Worm (Caenorhabditis elegans) whole organism, L1 larva: Measurements from ENCODE around the gene srx-78.
A peak's percentile ranks its signal among the peaks of the same experiment; 100 is the strongest.

Source experiments
- F16B12.6 ChIP-seq: fragments of 150-350 bp; optimal IDR thresholded peaks from 2 replicates; lab custom pipeline; 2014; ENCODE audit warnings: missing biosample characterization, missing genetic modification characterization
- alr-1 ChIP-seq: fragments of 200-800 bp; sonication (Bioruptor generic); optimal IDR thresholded peaks from 2 replicates; lab custom pipeline; 2018; ENCODE audit warnings: borderline replicate concordance, mild to moderate bottlenecking, missing genetic modification characterization, missing compliant biosample characterization
- ama-1 ChIP-seq: fragments of 150-350 bp; optimal IDR thresholded peaks from 2 replicates; lab custom pipeline; 2014
- efl-1 ChIP-seq, 4 experiments: fragments of 150-350 bp; optimal IDR thresholded peaks in 3 of 4; peaks in 1 of 4; 1 replicate in 1 of 4; 2 replicates in 3 of 4; lab custom pipeline; 2014; ENCODE audit warnings: missing biosample characterization in 2 of 4, missing genetic modification characterization in 2 of 4, missing genetic modification reagents in 2 of 4
- fos-1 ChIP-seq: fragments of 150-350 bp; optimal IDR thresholded peaks from 2 replicates; lab custom pipeline; 2014; ENCODE audit warnings: missing biosample characterization, missing genetic modification characterization
- lin-14 ChIP-seq: fragments of 200-800 bp; sonication (Bioruptor generic); optimal IDR thresholded peaks from 2 replicates; lab custom pipeline; 2018; ENCODE audit warnings: mild to moderate bottlenecking, missing genetic modification characterization, moderate library complexity, missing compliant biosample characterization
- lsy-2 ChIP-seq, 2 experiments: fragments of 150-350 bp; optimal IDR thresholded peaks; 2 replicates each; lab custom pipeline; 2014; ENCODE audit warnings: missing biosample characterization in 2 of 2, missing genetic modification characterization in 2 of 2
- mep-1 ChIP-seq: fragments of 150-350 bp; optimal IDR thresholded peaks from 2 replicates; lab custom pipeline; 2014; ENCODE audit warnings: missing biosample characterization, missing genetic modification characterization
- nhr-237 ChIP-seq: fragments of 150-350 bp; optimal IDR thresholded peaks from 2 replicates; lab custom pipeline; 2014; ENCODE audit warnings: missing biosample characterization, missing genetic modification characterization
- tbx-2 ChIP-seq: sonication (generic microtip); optimal IDR thresholded peaks from 2 replicates; lab custom pipeline; 2016; ENCODE audit warnings: missing genetic modification characterization, missing compliant biosample characterization
- unc-62 ChIP-seq: fragments of 150-350 bp; optimal IDR thresholded peaks from 2 replicates; lab custom pipeline; 2014; ENCODE audit warnings: missing biosample characterization, missing genetic modification reagents, missing genetic modification characterization
- unc-98 ChIP-seq: fragments of 200-800 bp; sonication (Bioruptor generic); IDR thresholded peaks from 2 replicates; pipeline ENCODE4 v1.3.6; 2022; ENCODE audit warnings: missing genetic modification characterization, missing compliant biosample characterization
- vab-15 ChIP-seq: sonication (generic microtip); optimal IDR thresholded peaks from 2 replicates; lab custom pipeline; 2017; ENCODE audit warnings: missing genotype, mild to moderate bottlenecking, missing genetic modification characterization, missing compliant biosample characterization
- zag-1 ChIP-seq: fragments of 150-350 bp; optimal IDR thresholded peaks from 2 replicates; lab custom pipeline; 2014; ENCODE audit warnings: missing biosample characterization, missing genetic modification characterization

DNA sequence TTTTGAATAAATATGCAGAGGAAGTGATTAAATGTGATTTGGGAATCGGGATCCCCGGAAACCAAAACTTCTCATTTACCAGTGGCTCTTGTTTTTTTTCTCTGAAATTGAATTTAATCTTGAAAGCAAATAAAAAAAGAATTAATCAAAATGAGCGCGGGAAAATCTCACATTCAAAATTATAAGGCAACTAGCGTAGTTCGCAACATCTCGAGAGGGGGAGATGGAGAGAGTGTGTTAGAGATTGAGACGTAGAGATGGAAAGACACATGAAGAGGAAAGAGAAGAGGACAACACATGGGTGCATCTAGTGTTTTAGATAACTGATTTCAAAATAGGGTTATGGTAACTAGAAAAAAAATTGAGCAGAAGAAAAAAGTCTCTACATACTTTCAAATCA, 46.7 kb upstream of the srx-78 start, which contains the start of gene sdc-3:
- peak; percentile 1 to 39 for TF ChIP-seq efl-1 (optimal IDR thresholded peaks at IDR 0.05; lab: Kevin White, UChicago)
- TF ChIP-seq efl-1 (GFP tag; optimal IDR thresholded peaks at IDR 0.05 in 1 of 2; lab: Kevin White, UChicago): peak in 1 of 2 experiments; percentile 29
- TF ChIP-seq tbx-2: no peak
- TF ChIP-seq alr-1 (tag; lab: Kevin White, UChicago): no peak
- no peak for TF ChIP-seq unc-62 (GFP tag; lab: Kevin White, UChicago)
- TF ChIP-seq ama-1 (lab: Kevin White, UChicago): no peak
- TF ChIP-seq mep-1 (tag; lab: Kevin White, UChicago): no peak
- TF ChIP-seq unc-98 (GFP tag; lab: Robert Waterston, UW): no peak
- TF ChIP-seq vab-15 (tag; lab: Kevin White, UChicago): no peak
- TF ChIP-seq fos-1 (tag; lab: Kevin White, UChicago): no peak
- TF ChIP-seq nhr-237 (tag; lab: Kevin White, UChicago): no peak
- TF ChIP-seq F16B12.6: no peak
- no peak for TF ChIP-seq zag-1 (tag; lab: Kevin White, UChicago)
- TF ChIP-seq lin-14: no peak
- no peak for TF ChIP-seq lsy-2 (tag; optimal IDR thresholded peaks at IDR 0.05; lab: Kevin White, UChicago)
